Fruit fly (Drosophila melanogaster) whole organism, prepupa: ENCODE measurements around the gene Lkr.

Source experiments
- CG10669 ChIP-seq: fragments of 200-800 bp; sonication (Bioruptor generic); optimal IDR thresholded peaks from 3 replicates; lab custom pipeline; 2018; ENCODE audit warnings: missing biosample characterization, mild to moderate bottlenecking, missing genetic modification characterization, moderate library complexity
- CG11902 ChIP-seq: fragments of 200-800 bp; sonication (Bioruptor generic); optimal IDR thresholded peaks from 3 replicates; lab custom pipeline; 2016; ENCODE audit warnings: missing biosample characterization, missing genetic modification characterization
- CG15336 ChIP-seq: fragments of 200-800 bp; sonication (Bioruptor generic); IDR thresholded peaks from 2 replicates; pipeline ENCODE4 v1.3.6; 2022; ENCODE audit warnings: missing biosample characterization, missing genetic modification characterization
- CG31627 ChIP-seq: fragments of 200-800 bp; sonication (Bioruptor generic); optimal IDR thresholded peaks from 3 replicates; lab custom pipeline; 2016; ENCODE audit warnings: missing biosample characterization, missing genetic modification characterization
- CG34406 ChIP-seq: fragments of 200-800 bp; sonication (Bioruptor generic); optimal IDR thresholded peaks from 3 replicates; lab custom pipeline; 2016; ENCODE audit warnings: missing biosample characterization, missing genetic modification characterization
- CG6163 ChIP-seq: fragments of 200-800 bp; sonication (Bioruptor generic); IDR thresholded peaks from 3 replicates; pipeline ENCODE4 v1.3.6; 2022; ENCODE audit warnings: missing biosample characterization, missing genetic modification characterization
- CG6808 ChIP-seq: fragments of 200-800 bp; sonication (Bioruptor generic); optimal IDR thresholded peaks from 3 replicates; lab custom pipeline; 2017; ENCODE audit warnings: missing biosample characterization, missing genetic modification characterization, mild to moderate bottlenecking, moderate library complexity, missing genetic modification reagents
- CG6854 ChIP-seq: fragments of 200-800 bp; sonication (Bioruptor generic); optimal IDR thresholded peaks from 2 replicates; lab custom pipeline; 2017; ENCODE audit warnings: missing biosample characterization, mild to moderate bottlenecking, missing genetic modification characterization
- CG8119 ChIP-seq: fragments of 200-800 bp; sonication (Bioruptor generic); IDR thresholded peaks from 3 replicates; pipeline ENCODE4 v1.3.6; 2022; ENCODE audit warnings: missing biosample characterization, missing genetic modification characterization
- CG9139 ChIP-seq: fragments of 200-800 bp; sonication (Bioruptor generic); optimal IDR thresholded peaks from 3 replicates; lab custom pipeline; 2017; ENCODE audit warnings: missing biosample characterization, mild to moderate bottlenecking, missing genetic modification characterization
- Eip78C ChIP-seq: fragments of 200-800 bp; sonication (Bioruptor generic); peaks from one replicate; lab custom pipeline; 2016; ENCODE audit warnings: missing biosample characterization, missing genetic modification characterization
- Ets96B ChIP-seq: fragments of 200-800 bp; optimal IDR thresholded peaks from 2 replicates; lab custom pipeline; 2019; ENCODE audit warnings: missing biosample characterization, mild to moderate bottlenecking, missing genetic modification characterization, moderate library complexity
- Gug ChIP-seq: fragments of 200-800 bp; sonication (Bioruptor generic); IDR thresholded peaks from 2 replicates; pipeline ENCODE4 v1.3.6; 2022; ENCODE audit warnings: missing biosample characterization, missing genetic modification characterization
- Hr38 ChIP-seq: sonication (Bioruptor generic); optimal IDR thresholded peaks from 2 replicates; lab custom pipeline; 2016; ENCODE audit warnings: missing biosample characterization, missing genetic modification characterization
- Hr39 ChIP-seq: fragments of 200-800 bp; sonication (Bioruptor generic); optimal IDR thresholded peaks from 2 replicates; lab custom pipeline; 2016; ENCODE audit warnings: missing biosample characterization, missing genetic modification characterization
- Lpt ChIP-seq: fragments of 200-800 bp; sonication (Bioruptor generic); optimal IDR thresholded peaks from 3 replicates; lab custom pipeline; 2016; ENCODE audit warnings: missing biosample characterization, missing genetic modification characterization
- Met ChIP-seq: fragments of 200-800 bp; sonication (Bioruptor generic); optimal IDR thresholded peaks from 3 replicates; lab custom pipeline; 2016; ENCODE audit warnings: missing biosample characterization, missing genetic modification characterization
- Smox ChIP-seq: fragments of 200-800 bp; sonication (Bioruptor generic); optimal IDR thresholded peaks from 3 replicates; lab custom pipeline; 2016; ENCODE audit warnings: missing biosample characterization, missing genetic modification characterization
- Sox14 ChIP-seq: fragments of 200-800 bp; sonication (Bioruptor generic); optimal IDR thresholded peaks from 3 replicates; lab custom pipeline; 2016; ENCODE audit warnings: missing biosample characterization, missing genetic modification characterization
- Sox15 ChIP-seq: fragments of 200-800 bp; sonication (Bioruptor generic); optimal IDR thresholded peaks from 3 replicates; lab custom pipeline; 2016; ENCODE audit warnings: missing biosample characterization, missing genetic modification characterization
- achi ChIP-seq: fragments of 200-800 bp; sonication (Bioruptor generic); optimal IDR thresholded peaks from 3 replicates; lab custom pipeline; 2016; ENCODE audit warnings: missing biosample characterization, missing genetic modification characterization
- acj6 ChIP-seq: fragments of 200-800 bp; sonication (Bioruptor generic); optimal IDR thresholded peaks from 3 replicates; lab custom pipeline; 2016; ENCODE audit warnings: missing biosample characterization, missing genetic modification characterization
- dac ChIP-seq: fragments of 200-800 bp; sonication (Bioruptor generic); optimal IDR thresholded peaks from 2 replicates; lab custom pipeline; 2017; ENCODE audit warnings: missing biosample characterization, mild to moderate bottlenecking, missing genetic modification characterization
- eg ChIP-seq: fragments of 200-800 bp; sonication (Bioruptor generic); IDR thresholded peaks from 3 replicates; pipeline ENCODE4 v1.3.6; 2022; ENCODE audit warnings: missing biosample characterization, missing genetic modification characterization
- esn ChIP-seq: fragments of 200-800 bp; sonication (Bioruptor generic); optimal IDR thresholded peaks from 2 replicates; lab custom pipeline; 2016; ENCODE audit warnings: missing biosample characterization, mild to moderate bottlenecking, missing genetic modification characterization, moderate library complexity
- fd59A ChIP-seq: fragments of 200-800 bp; sonication (Bioruptor generic); optimal IDR thresholded peaks from 2 replicates; lab custom pipeline; 2017; ENCODE audit warnings: missing biosample characterization, mild to moderate bottlenecking, missing genetic modification characterization, missing genetic modification reagents
- fkh ChIP-seq: fragments of 200-800 bp; sonication (Bioruptor generic); optimal IDR thresholded peaks from 3 replicates; lab custom pipeline; 2017; ENCODE audit warnings: missing biosample characterization, mild to moderate bottlenecking, missing genetic modification characterization, moderate library complexity
- net ChIP-seq: fragments of 200-800 bp; sonication (Bioruptor generic); optimal IDR thresholded peaks from 3 replicates; lab custom pipeline; 2016; ENCODE audit warnings: missing biosample characterization, missing genetic modification characterization
- spab ChIP-seq: fragments of 200-800 bp; sonication (Bioruptor generic); optimal IDR thresholded peaks from 2 replicates; lab custom pipeline; 2017; ENCODE audit warnings: missing biosample characterization, mild to moderate bottlenecking, missing genetic modification characterization, missing genetic modification reagents
- ss ChIP-seq, 2 experiments: fragments of 200-800 bp; sonication (Bioruptor generic); optimal IDR thresholded peaks; 2 replicates in 1 of 2; 3 replicates in 1 of 2; lab custom pipeline; 2017 to 2018; ENCODE audit warnings: mild to moderate bottlenecking in 2 of 2, missing biosample characterization in 2 of 2, missing genetic modification characterization in 2 of 2, moderate library complexity in 1 of 2
- svp ChIP-seq: fragments of 200-800 bp; sonication (Bioruptor generic); peaks from one replicate; lab custom pipeline; 2016; ENCODE audit warnings: missing biosample characterization, missing genetic modification characterization
- vri ChIP-seq: fragments of 200-800 bp; sonication (Bioruptor generic); optimal IDR thresholded peaks from 3 replicates; lab custom pipeline; 2016; ENCODE audit warnings: missing biosample characterization, mild to moderate bottlenecking, missing genetic modification characterization

Lkr gene

DNA sequence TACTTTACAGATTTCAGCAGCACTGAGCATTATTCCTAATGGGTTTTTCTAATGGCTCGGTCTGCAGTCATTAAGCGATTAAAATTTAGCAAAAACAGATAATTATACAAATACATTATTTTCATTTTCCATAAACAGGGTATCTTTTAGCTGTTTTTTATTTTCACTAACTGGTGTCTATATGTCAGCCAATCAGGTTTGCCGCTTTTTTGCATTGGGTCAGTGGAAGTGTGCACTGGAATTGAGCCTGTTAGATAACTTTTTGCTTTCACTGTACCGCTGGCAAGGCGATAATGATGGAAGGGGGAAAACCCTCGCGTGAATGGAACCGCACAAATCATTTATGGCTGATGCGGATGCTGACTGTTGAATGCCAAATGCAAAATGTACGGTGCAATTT, 46.4 kb upstream of the Lkr start:
- TF ChIP-seq Eip78C (GFP tag; lab: Kevin White, UChicago), result peak; percentile 26
- no peak for TF ChIP-seq esn (GFP tag; lab: Kevin White, UChicago)

DNA sequence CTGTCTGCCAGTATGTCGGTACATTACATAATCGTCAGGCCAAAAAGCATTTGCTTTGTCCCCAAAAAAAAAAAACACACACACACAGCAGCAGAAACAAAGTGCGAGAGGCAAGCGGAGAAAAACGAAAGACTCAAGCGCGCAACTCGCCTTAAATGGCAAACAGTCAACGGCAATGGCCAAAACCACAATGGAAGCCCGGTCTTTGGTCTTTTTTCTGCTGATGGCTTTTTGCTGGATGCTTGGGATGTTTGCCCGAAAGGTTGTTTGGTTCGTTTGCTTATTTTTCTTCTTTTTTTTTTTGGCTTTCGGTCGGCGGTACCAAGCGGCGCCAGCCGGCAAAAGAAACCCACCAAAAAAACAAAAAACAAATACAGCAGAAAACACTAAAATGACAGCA, 41.9 kb upstream of the Lkr start:
- TF ChIP-seq CG6808 (GFP tag; lab: Kevin White, UChicago), result no peak
- TF ChIP-seq Hr39 (GFP tag; lab: Kevin White, UChicago), result no peak
- TF ChIP-seq net (GFP tag; lab: Kevin White, UChicago), result peak; percentile 20
- TF ChIP-seq CG6854 (GFP tag; lab: Kevin White, UChicago), result peak; percentile 73
- peak; percentile 9 for TF ChIP-seq Lpt (GFP tag; lab: Kevin White, UChicago)
- TF ChIP-seq Met, result peak; percentile 9
- no peak for TF ChIP-seq Ets96B (tag; lab: Kevin White, UChicago)
- peak; percentile 45; the same call in 2 of the 3 replicates for TF ChIP-seq eg
- TF ChIP-seq CG15336 (GFP tag; lab: Robert Waterston, UW), result peak; percentile 37; the same call in 1 of the 2 replicates
- 0 out of 3 replicates have a peak, but pooled peaks have one; percentile 46 for TF ChIP-seq CG8119 (GFP tag; lab: Robert Waterston, UW)
- TF ChIP-seq CG6163 (GFP tag; lab: Robert Waterston, UW), result peak; percentile 55; the same call in 1 of the 3 replicates
- TF ChIP-seq vri (GFP tag; lab: Kevin White, UChicago), result peak; percentile 85
- no peak for TF ChIP-seq CG10669 (GFP tag; lab: Kevin White, UChicago)
- TF ChIP-seq Eip78C (GFP tag; lab: Kevin White, UChicago), result peak; percentile 10
- TF ChIP-seq, all 60 proteins: peak for 10

DNA sequence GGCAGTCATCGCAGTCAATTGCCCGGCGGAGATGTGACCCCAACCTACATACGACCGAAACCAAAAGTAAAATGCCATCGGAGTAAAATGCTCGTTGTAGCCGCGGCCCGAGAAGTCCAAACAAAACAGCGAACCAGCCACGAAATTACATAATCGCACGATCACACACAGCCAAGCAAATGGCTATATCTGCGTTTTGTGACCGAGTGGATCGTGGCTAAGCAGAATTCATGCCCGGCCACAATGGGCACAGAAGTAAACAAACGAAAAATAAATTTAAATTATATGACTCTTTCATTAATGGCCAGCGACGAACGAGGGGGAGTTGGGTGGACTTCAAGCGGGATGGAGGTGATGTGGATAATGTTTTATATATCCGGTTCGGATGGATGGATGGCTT, 40.6 kb upstream of the Lkr start:
- TF ChIP-seq acj6 (GFP tag; lab: Kevin White, UChicago), result no peak
- TF ChIP-seq vri (GFP tag; lab: Kevin White, UChicago), result peak; percentile 30
- peak; percentile 48 for TF ChIP-seq Eip78C (GFP tag; lab: Kevin White, UChicago)
- TF ChIP-seq Gug, result no peak
- TF ChIP-seq Sox15, result no peak
- 0 out of 3 replicates have a peak, but pooled peaks have one; percentile 11 for TF ChIP-seq eg
- TF ChIP-seq dac (GFP tag; lab: Kevin White, UChicago), result no peak

DNA sequence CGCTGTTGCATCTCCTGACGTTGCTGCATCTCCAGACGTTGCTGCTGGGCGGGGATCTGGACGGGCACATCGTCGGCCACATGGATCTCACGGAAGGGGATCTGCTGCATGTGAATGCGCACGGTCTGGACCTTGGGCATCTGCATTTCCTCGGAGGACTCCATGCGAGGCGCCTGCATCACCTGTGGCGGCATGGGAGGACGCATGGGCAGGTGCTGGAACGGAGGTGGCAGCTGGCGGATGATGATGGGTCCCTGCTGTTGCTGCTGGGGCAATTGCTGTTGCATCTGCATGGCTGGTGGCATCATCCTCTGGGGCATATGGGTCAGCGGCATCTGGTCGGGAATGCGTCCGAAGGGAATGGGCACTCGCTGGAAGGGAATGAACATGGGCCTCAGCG, 39.2 kb upstream of the Lkr start:
- TF ChIP-seq CG31627 (GFP tag; lab: Kevin White, UChicago), result no peak
- no peak for TF ChIP-seq ss (GFP tag; optimal IDR thresholded peaks at IDR 0.05; lab: Kevin White, UChicago)
- no peak for TF ChIP-seq Hr38
- TF ChIP-seq CG9139 (GFP tag; lab: Kevin White, UChicago), result no peak
- TF ChIP-seq CG11902 (GFP tag; lab: Kevin White, UChicago), result no peak
- TF ChIP-seq esn (GFP tag; lab: Kevin White, UChicago), result no peak
- no peak for TF ChIP-seq achi (GFP tag; lab: Kevin White, UChicago)
- no peak for TF ChIP-seq spab (GFP tag; lab: Kevin White, UChicago)
- TF ChIP-seq Smox, result no peak
- no peak for TF ChIP-seq CG34406 (GFP tag; lab: Kevin White, UChicago)
- TF ChIP-seq Eip78C (GFP tag; lab: Kevin White, UChicago), result no peak
- TF ChIP-seq fd59A, result no peak

DNA sequence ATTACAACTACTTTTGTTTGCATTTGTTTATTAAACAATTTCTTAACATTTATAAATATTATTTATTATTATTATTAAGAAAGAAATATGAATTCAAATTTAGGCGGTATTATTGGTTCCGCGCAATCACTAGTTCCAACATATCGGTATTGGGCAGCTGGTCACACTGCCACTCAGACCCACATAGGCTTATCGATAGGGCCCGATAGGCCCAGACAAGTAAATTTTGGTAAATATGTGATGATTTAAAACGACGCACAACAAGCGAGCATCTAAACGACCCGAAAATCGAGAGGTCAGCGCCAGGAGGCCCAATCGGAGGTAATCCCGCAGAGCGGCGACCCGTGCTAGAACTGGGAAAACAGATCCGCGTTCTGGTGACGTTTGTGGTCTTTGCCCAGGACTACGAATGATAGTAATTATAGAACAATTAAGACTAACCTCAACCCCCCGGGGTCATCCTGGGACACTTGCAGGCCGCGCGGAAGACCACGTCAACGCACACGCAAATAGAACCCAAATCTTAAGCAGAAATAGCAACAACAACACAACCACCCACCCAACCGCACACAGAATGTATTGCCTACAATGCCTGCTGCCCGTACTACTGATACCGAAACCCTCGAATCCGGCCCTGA, 36.0 kb upstream of the Lkr start, which contains the start of gene bc10:
Gene bc10, plus strand, starts transcription at position 181 of the 638 bp plus-strand sequence.
- TF ChIP-seq Eip78C (GFP tag; lab: Kevin White, UChicago) (peak; percentile 55), Sox14 (peak; percentile 3), svp (GFP tag; lab: Kevin White, UChicago) (peak; percentile 88), fd59A (no peak), fkh (GFP tag; lab: Kevin White, UChicago) (peak; percentile 37)
